Worm (Caenorhabditis elegans): Measurements from ENCODE around the gene his-1.
"Not testable (repeated sequence)": the region's sequence is repeated elsewhere in the genome, so short reads cannot be mapped to it uniquely, and the experiment has no call there.

DNA sequence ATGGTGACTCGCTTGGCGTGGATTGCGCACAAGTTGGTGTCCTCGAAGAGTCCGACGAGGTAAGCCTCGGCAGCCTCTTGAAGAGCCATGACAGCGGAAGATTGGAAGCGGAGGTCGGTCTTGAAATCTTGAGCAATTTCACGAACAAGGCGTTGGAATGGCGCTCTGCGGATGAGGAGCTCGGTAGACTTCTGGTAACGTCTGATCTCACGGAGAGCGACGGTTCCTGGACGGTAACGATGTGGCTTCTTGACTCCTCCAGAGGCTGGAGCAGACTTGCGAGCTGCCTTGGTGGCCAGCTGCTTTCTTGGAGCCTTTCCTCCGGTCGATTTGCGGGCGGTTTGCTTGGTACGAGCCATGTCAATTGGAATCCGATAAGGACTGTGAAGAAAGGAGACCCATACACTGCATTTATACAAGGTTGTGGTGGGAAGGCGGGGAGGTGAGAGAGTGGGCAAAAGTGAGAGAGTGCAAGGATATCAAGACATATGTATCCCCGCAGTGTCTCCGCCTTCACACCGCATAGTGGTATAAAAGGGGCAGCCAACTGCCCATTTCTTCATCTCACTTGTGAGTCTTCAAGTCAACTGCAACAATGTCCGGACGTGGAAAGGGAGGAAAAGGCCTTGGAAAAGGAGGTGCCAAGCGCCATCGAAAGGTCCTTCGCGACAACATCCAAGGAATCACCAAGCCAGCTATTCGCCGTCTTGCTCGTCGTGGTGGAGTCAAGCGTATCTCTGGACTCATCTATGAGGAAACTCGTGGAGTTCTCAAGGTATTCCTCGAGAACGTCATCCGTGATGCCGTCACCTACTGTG lies at the start of gene his-1, which contains the start of gene his-2:
- TF ChIP-seq zag-1 (tag; optimal IDR thresholded peaks at IDR 0.05); lin-29 (GFP tag; IDR thresholded peaks at IDR 0.05); F37D6.2 (tag; optimal IDR thresholded peaks at IDR 0.05); ceh-28 (tag; optimal IDR thresholded peaks at IDR 0.05); nhr-11 (tag; optimal IDR thresholded peaks at IDR 0.05); aly-2 (tag; optimal IDR thresholded peaks at IDR 0.05); fos-1 (tag; optimal IDR thresholded peaks at IDR 0.05); F26F4.8 (GFP tag; conservative IDR thresholded peaks at IDR 0.05); mep-1 (tag; optimal IDR thresholded peaks at IDR 0.05); dpl-1 (GFP tag; optimal IDR thresholded peaks at IDR 0.05): not testable (repeated sequence)

Data from whole organism, L4 larva.